Fruit fly (Drosophila melanogaster) S2 (cell line): Measurements from ENCODE around the gene CG46304.

Source experiments
- CG8478 ChIP-seq: fragments of >200 bp; optimal IDR thresholded peaks from 2 replicates; lab custom pipeline; 2018
- CTCF ChIP-seq, 2 experiments: fragments of >200 bp; optimal IDR thresholded peaks; 2 replicates each; lab custom pipeline; 2018

dm6 chr2L:18899254-18899653 is 46.9 kb upstream of the CG46304 start:
- no peak for TF ChIP-seq CG8478
- TF ChIP-seq CTCF (optimal IDR thresholded peaks at IDR 0.05; lab: Kevin White, UChicago) = no peak
